Fruit fly (Drosophila melanogaster) Kc167 (cell line): ENCODE results near the gene CG31493.

Experiments used
- h ChIP-seq: fragments of >200 bp; optimal IDR thresholded peaks from 3 replicates; lab custom pipeline; 2018; ENCODE audit warnings: missing external identifiers
- insv ChIP-seq: fragments of >200 bp; optimal IDR thresholded peaks from 3 replicates; lab custom pipeline; 2018; ENCODE audit warnings: missing external identifiers
- ttk ChIP-seq: sonication (Bioruptor generic); optimal IDR thresholded peaks from 2 replicates; lab custom pipeline; 2017; ENCODE audit warnings: missing external identifiers

- no peak for TF ChIP-seq h (lab: Kevin White, UChicago)
- TF ChIP-seq insv (lab: Kevin White, UChicago), result no peak
- TF ChIP-seq ttk (lab: Kevin White, UChicago), result no peak
Measured at dm6 chr3R:7087904-7088303, 43.5 kb upstream of the CG31493 start.
